Worm (Caenorhabditis elegans): ENCODE data around the gene F19H6.5.

- TF ChIP-seq hmg-4 (GFP tag; optimal IDR thresholded peaks at IDR 0.05), result peak; percentile 52
- TF ChIP-seq ceh-36 (tag; optimal IDR thresholded peaks at IDR 0.05), result no peak
- TF ChIP-seq aly-1 (tag; optimal IDR thresholded peaks at IDR 0.05), result peak; percentile 77
- TF ChIP-seq F13C5.2 (tag; optimal IDR thresholded peaks at IDR 0.05), result peak; percentile 0
- TF ChIP-seq ceh-13 (GFP tag; optimal IDR thresholded peaks at IDR 0.05), result no peak
- TF ChIP-seq scrt-1 (GFP tag; IDR thresholded peaks at IDR 0.05), result 0 out of 2 replicates have a peak, but pooled peaks have one; percentile 15
- 0 out of 2 replicates have a peak, but pooled peaks have one; percentile 12 for TF ChIP-seq tbx-37 (GFP tag; conservative IDR thresholded peaks at IDR 0.05)
- TF ChIP-seq ama-1 (optimal IDR thresholded peaks at IDR 0.05), result no peak
- TF ChIP-seq tra-4 (tag; optimal IDR thresholded peaks at IDR 0.05), result no peak
- no peak for TF ChIP-seq flt-1 (GFP tag; IDR thresholded peaks at IDR 0.05)
- TF ChIP-seq B0310.2 (tag; optimal IDR thresholded peaks at IDR 0.05), result no peak
- no peak for TF ChIP-seq ets-7 (tag; optimal IDR thresholded peaks at IDR 0.05)
Measured at ce11 chrX:12407297-12407696, 42.6 kb upstream of the F19H6.5 start.
